Fruit fly (Drosophila melanogaster) whole organism, pupa: Measurements from ENCODE around the gene Shawl.

ENCODE experiments used
- CG8159 ChIP-seq: fragments of 200-800 bp; sonication (Bioruptor generic); optimal IDR thresholded peaks from 3 replicates; lab custom pipeline; 2018; ENCODE audit warnings: missing biosample characterization, mild to moderate bottlenecking, missing genetic modification characterization, moderate library complexity
- EcR ChIP-seq: fragments of 200-800 bp; sonication (Bioruptor generic); optimal IDR thresholded peaks from 3 replicates; lab custom pipeline; 2019; ENCODE audit warnings: missing biosample characterization, missing genetic modification characterization, mild to moderate bottlenecking, moderate library complexity, missing genetic modification reagents

dm6 chr2L:9464455-9465063 lies 49.6 kb upstream of the Shawl start:
- TF ChIP-seq CG8159 (tag; lab: Kevin White, UChicago): no peak
- TF ChIP-seq EcR (GFP tag; lab: Kevin White, UChicago): no peak
